Fruit fly (Drosophila melanogaster): ENCODE data around the gene Ir7c.

Gene Ir7c

DNA sequence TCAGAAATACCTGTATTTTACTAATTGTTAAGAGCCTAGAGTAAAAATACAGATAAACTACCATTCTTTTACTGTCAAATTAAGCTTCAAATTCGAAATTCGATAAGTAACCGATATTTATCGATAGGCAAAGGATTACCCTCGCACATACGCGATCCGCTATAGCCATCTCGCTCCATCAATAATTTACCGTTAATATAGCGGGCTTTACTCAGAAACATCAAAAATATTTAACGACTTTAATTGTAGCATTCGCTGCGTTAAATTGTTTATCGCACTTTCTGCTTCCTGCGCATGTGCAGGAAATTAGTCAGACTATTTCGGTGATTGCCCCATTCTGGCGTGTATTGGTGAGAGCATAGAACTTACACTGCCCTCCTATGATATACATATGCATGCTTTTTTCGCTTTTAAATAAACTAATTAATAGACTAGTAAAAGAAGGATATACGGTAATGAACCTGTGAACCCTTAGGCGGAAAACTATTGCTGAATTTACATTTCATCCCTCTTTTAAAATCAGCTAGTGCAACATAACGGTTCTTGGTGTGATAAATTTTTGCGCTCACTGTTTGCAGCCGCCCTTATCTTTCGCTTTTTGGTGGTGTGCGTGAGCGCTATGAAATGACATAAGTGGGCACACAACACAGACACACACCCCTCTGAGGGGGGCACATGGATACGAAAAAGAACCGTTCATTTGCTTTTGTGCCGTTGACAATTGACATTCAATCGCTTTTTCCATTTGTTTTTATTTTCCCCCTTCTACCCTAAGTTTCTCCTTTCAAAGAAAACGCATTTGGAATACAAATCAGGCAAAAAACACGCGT is 34.3 kb downstream of the Ir7c start, which contains the start of the genes dpr14 and spidey (continued):
- TF ChIP-seq CG1233 (GFP tag; optimal IDR thresholded peaks at IDR 0.05) (peak; percentile 85), sna (GFP tag; IDR thresholded peaks at IDR 0.05; ENCODE audit: partially characterized antibody) (peak; percentile 35; the same call in 1 of the 2 replicates), inv (GFP tag; IDR thresholded peaks at IDR 0.05; ENCODE audit: partially characterized antibody) (0 out of 2 replicates have a peak, but pooled peaks have one; percentile 21), lmd (GFP tag; IDR thresholded peaks at IDR 0.05) (peak; percentile 91), Adf1 (GFP tag; IDR thresholded peaks at IDR 0.05) (peak; percentile 83; the same call in 1 of the 2 replicates), Atf6 (GFP tag; IDR thresholded peaks at IDR 0.05) (peak; percentile 91), ems (GFP tag; optimal IDR thresholded peaks at IDR 0.05) (peak; percentile 89), nerfin-2 (GFP tag; IDR thresholded peaks at IDR 0.05; ENCODE audit: partially characterized antibody) (0 out of 2 replicates have a peak, but pooled peaks have one; percentile 23), CG10543 (GFP tag; optimal IDR thresholded peaks at IDR 0.05) (peak; percentile 95), CG10209 (GFP tag; optimal IDR thresholded peaks at IDR 0.05) (peak; percentile 89), hb (GFP tag; IDR thresholded peaks at IDR 0.05; ENCODE audit: partially characterized antibody) (no peak), ase (GFP tag; IDR thresholded peaks at IDR 0.05) (peak; percentile 86), bowl (GFP tag; IDR thresholded peaks at IDR 0.05) (peak; percentile 77), crc (GFP tag; optimal IDR thresholded peaks at IDR 0.05) (peak; percentile 73), sr (GFP tag; IDR thresholded peaks at IDR 0.05) (peak; percentile 51; the same call in 1 of the 3 replicates), CG8765 (GFP tag; IDR thresholded peaks at IDR 0.05) (peak; percentile 71), Bdp1 (GFP tag; optimal IDR thresholded peaks at IDR 0.05) (peak; percentile 62), CG6683 (GFP tag; optimal IDR thresholded peaks at IDR 0.05) (peak; percentile 85), CG9215 (GFP tag; IDR thresholded peaks at IDR 0.05) (peak; percentile 86), CG12391 (tag; optimal IDR thresholded peaks at IDR 0.05) (peak; percentile 91), Xrp1 (GFP tag; IDR thresholded peaks at IDR 0.05) (peak; percentile 90), Sox102F (GFP tag; optimal IDR thresholded peaks at IDR 0.05) (peak; percentile 91), D19B (GFP tag; optimal IDR thresholded peaks at IDR 0.05) (peak; percentile 80), CG43689 (GFP tag; IDR thresholded peaks at IDR 0.05) (peak; percentile 46; the same call in 1 of the 2 replicates), CG6654 (GFP tag; optimal IDR thresholded peaks at IDR 0.05) (peak; percentile 74), Ets97D (GFP tag; optimal IDR thresholded peaks at IDR 0.05) (peak; percentile 63), crol (GFP tag; IDR thresholded peaks at IDR 0.05) (peak; percentile 89), CG10431 (GFP tag; optimal IDR thresholded peaks at IDR 0.05) (peak; percentile 75), Nf-YA (GFP tag; IDR thresholded peaks at IDR 0.05) (peak; percentile 69; the same call in 1 of the 2 replicates), dm (GFP tag; optimal IDR thresholded peaks at IDR 0.05) (peak; percentile 74), CG17361 (GFP tag; IDR thresholded peaks at IDR 0.05) (peak; percentile 86), Dip2 (GFP tag; IDR thresholded peaks at IDR 0.05) (0 out of 2 replicates have a peak, but pooled peaks have one; percentile 31), Meics (GFP tag; optimal IDR thresholded peaks at IDR 0.05) (peak; percentile 94), jumu (GFP tag; optimal IDR thresholded peaks at IDR 0.05) (peak; percentile 81), eve (GFP tag; optimal IDR thresholded peaks at IDR 0.05) (no peak), HLH54F (GFP tag; optimal IDR thresholded peaks at IDR 0.05) (peak; percentile 92), CG31365 (tag; optimal IDR thresholded peaks at IDR 0.05) (peak; percentile 80), row (GFP tag; IDR thresholded peaks at IDR 0.05) (peak; percentile 98), bsh (GFP tag; optimal IDR thresholded peaks at IDR 0.05) (peak; percentile 44 to 92), disco-r (GFP tag; optimal IDR thresholded peaks at IDR 0.05) (peak; percentile 71), CG12942 (GFP tag; optimal IDR thresholded peaks at IDR 0.05) (peak; percentile 74), pzg (GFP tag; optimal IDR thresholded peaks at IDR 0.05) (peak; percentile 29), Sry-β (GFP tag; optimal IDR thresholded peaks at IDR 0.05) (peak; percentile 31), CG13296 (GFP tag; optimal IDR thresholded peaks at IDR 0.05) (peak; percentile 92), CG15011 (GFP tag; optimal IDR thresholded peaks at IDR 0.05) (peak; percentile 87), CG15479 (GFP tag; optimal IDR thresholded peaks at IDR 0.05) (peak; percentile 9), CG13424 (tag; optimal IDR thresholded peaks at IDR 0.05) (peak; percentile 92), CG11696 (GFP tag; IDR thresholded peaks at IDR 0.05) (peak; percentile 80)

Data from whole organism, embryonic.